Fruit fly (Drosophila melanogaster): ENCODE measurements around the gene CG14645.

The CG14645 gene

dm6 chr3R:4381079-4381919 is 46.4 kb downstream of the CG14645 start, which contains the start of gene Cont (continued):
- peak; percentile 1 for TF ChIP-seq CG15601 (tag; optimal IDR thresholded peaks at IDR 0.05)
- TF ChIP-seq CG2129 (GFP tag; IDR thresholded peaks at IDR 0.05; ENCODE audit: partially characterized antibody) = peak; percentile 62
- peak; percentile 20 for TF ChIP-seq CG12391 (tag; optimal IDR thresholded peaks at IDR 0.05)
- TF ChIP-seq MBD-R2 (GFP tag; IDR thresholded peaks at IDR 0.05) = peak; percentile 53; the same call in 1 of the 2 replicates
- TF ChIP-seq ewg (GFP tag; optimal IDR thresholded peaks at IDR 0.05) = peak; percentile 6
- no peak for TF ChIP-seq klu (GFP tag; IDR thresholded peaks at IDR 0.05)
- no peak for TF ChIP-seq dati (GFP tag; IDR thresholded peaks at IDR 0.05)
- TF ChIP-seq sima (GFP tag; optimal IDR thresholded peaks at IDR 0.05) = no peak
- peak; percentile 97 for TF ChIP-seq amos (GFP tag; IDR thresholded peaks at IDR 0.05; ENCODE audit: partially characterized antibody)
- TF ChIP-seq nau (GFP tag; optimal IDR thresholded peaks at IDR 0.05) = no peak
- TF ChIP-seq NC2β (GFP tag; optimal IDR thresholded peaks at IDR 0.05) = peak; percentile 21
- TF ChIP-seq knrl (GFP tag; IDR thresholded peaks at IDR 0.05; ENCODE audit: partially characterized antibody) = peak; percentile 91
- TF ChIP-seq chinmo (GFP tag; IDR thresholded peaks at IDR 0.05; ENCODE audit: partially characterized antibody) = peak; percentile 90; the same call in 2 of the 4 replicates
- TF ChIP-seq zfh2 (GFP tag; optimal IDR thresholded peaks at IDR 0.05) = no peak
- TF ChIP-seq CG10267 (tag; optimal IDR thresholded peaks at IDR 0.05) = peak; percentile 58
- TF ChIP-seq Meics (GFP tag; optimal IDR thresholded peaks at IDR 0.05) = no peak
- TF ChIP-seq D (optimal IDR thresholded peaks at IDR 0.05) = no peak
- TF ChIP-seq D (GFP tag; optimal IDR thresholded peaks at IDR 0.05) = no peak
- TF ChIP-seq CG6791 (GFP tag; IDR thresholded peaks at IDR 0.05; ENCODE audit: partially characterized antibody) = peak; percentile 97
- no peak for TF ChIP-seq CG7928 (GFP tag; optimal IDR thresholded peaks at IDR 0.05)
- peak; percentile 48 for TF ChIP-seq CG4617 (GFP tag; optimal IDR thresholded peaks at IDR 0.05; ENCODE audit: borderline replicate concordance)
- TF ChIP-seq HmgZ (tag; optimal IDR thresholded peaks at IDR 0.05) = peak; percentile 58
- TF ChIP-seq Myb (GFP tag; optimal IDR thresholded peaks at IDR 0.05) = peak; percentile 30
- peak; percentile 9 for TF ChIP-seq gfzf (GFP tag; optimal IDR thresholded peaks at IDR 0.05)
- TF ChIP-seq CG4730 (GFP tag; IDR thresholded peaks at IDR 0.05) = 0 out of 2 replicates have a peak, but pooled peaks have one; percentile 8
- TF ChIP-seq CG11723 (GFP tag; optimal IDR thresholded peaks at IDR 0.05) = no peak
- peak; percentile 31 for TF ChIP-seq tup (GFP tag; optimal IDR thresholded peaks at IDR 0.05)
- TF ChIP-seq NK7.1 (GFP tag; optimal IDR thresholded peaks at IDR 0.05) = no peak
- TF ChIP-seq CG11398 (GFP tag; optimal IDR thresholded peaks at IDR 0.05) = no peak
- no peak for TF ChIP-seq peb (GFP tag; IDR thresholded peaks at IDR 0.05)
- TF ChIP-seq Blimp-1 (GFP tag; optimal IDR thresholded peaks at IDR 0.05) = no peak
- TF ChIP-seq BEAF-32 (GFP tag; optimal IDR thresholded peaks at IDR 0.05) = peak; percentile 93
- TF ChIP-seq CG7987 (GFP tag; optimal IDR thresholded peaks at IDR 0.05) = no peak
- no peak for TF ChIP-seq Spps (tag; optimal IDR thresholded peaks at IDR 0.05)
- no peak for TF ChIP-seq zfh1 (GFP tag; IDR thresholded peaks at IDR 0.05)
- peak; percentile 97 for TF ChIP-seq Dp (GFP tag; optimal IDR thresholded peaks at IDR 0.05)
- TF ChIP-seq dimm (GFP tag; IDR thresholded peaks at IDR 0.05) = no peak
- TF ChIP-seq CG7839 (tag; optimal IDR thresholded peaks at IDR 0.05) = no peak
- TF ChIP-seq Hr78 (GFP tag; optimal IDR thresholded peaks at IDR 0.05) = no peak
- TF ChIP-seq stc (GFP tag; IDR thresholded peaks at IDR 0.05) = no peak
- TF ChIP-seq salm (tag; optimal IDR thresholded peaks at IDR 0.05) = no peak
- no peak for TF ChIP-seq ATbp (GFP tag; optimal IDR thresholded peaks at IDR 0.05)
- TF ChIP-seq CG2712 (tag; optimal IDR thresholded peaks at IDR 0.05) = peak; percentile 31
- TF ChIP-seq Med (GFP tag) = peak; percentile 79
- TF ChIP-seq CG33557 (GFP tag; optimal IDR thresholded peaks at IDR 0.05) = no peak
- peak; percentile 26 for TF ChIP-seq CG17186 (GFP tag; optimal IDR thresholded peaks at IDR 0.05)
- peak; percentile 59 for TF ChIP-seq Rfx (GFP tag; IDR thresholded peaks at IDR 0.05)
- TF ChIP-seq CG34376 (GFP tag; optimal IDR thresholded peaks at IDR 0.05) = no peak

Measured in whole organism, embryonic.